Fruit fly (Drosophila melanogaster): ENCODE data around the gene brk.
A peak's percentile ranks its signal among the peaks of the same experiment; 100 is the strongest.

Gene brk

DNA sequence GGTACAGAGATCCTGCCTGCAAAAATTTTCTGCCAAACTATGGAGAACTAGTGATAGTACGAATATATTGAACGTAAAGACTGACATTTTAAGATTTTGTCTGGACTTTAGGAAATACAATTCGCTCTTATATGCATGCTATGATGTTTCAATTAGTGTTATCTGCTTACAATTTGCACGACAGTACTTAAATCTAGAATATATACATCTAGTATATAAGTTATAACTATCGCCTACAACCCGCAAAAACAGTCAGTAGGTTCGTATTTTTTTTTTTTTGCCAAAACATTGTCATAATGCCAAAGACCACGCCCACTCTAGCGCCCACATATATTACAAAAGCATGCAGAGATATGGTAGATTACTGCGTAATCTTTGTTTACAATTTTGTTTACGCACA lies 24.4 kb downstream of the brk start, which contains the start of gene CG42780:
TSS of gene CG42780 (minus strand) at position 101 of the 400 bp plus-strand sequence.
- TF ChIP-seq fd64A (GFP tag; optimal IDR thresholded peaks at IDR 0.05) (no peak), CG15269 (tag; optimal IDR thresholded peaks at IDR 0.05) (no peak), CG17612 (GFP tag; IDR thresholded peaks at IDR 0.05) (no peak), croc (GFP tag; conservative IDR thresholded peaks at IDR 0.05) (no peak), CG5245 (GFP tag; optimal IDR thresholded peaks at IDR 0.05) (no peak)

DNA sequence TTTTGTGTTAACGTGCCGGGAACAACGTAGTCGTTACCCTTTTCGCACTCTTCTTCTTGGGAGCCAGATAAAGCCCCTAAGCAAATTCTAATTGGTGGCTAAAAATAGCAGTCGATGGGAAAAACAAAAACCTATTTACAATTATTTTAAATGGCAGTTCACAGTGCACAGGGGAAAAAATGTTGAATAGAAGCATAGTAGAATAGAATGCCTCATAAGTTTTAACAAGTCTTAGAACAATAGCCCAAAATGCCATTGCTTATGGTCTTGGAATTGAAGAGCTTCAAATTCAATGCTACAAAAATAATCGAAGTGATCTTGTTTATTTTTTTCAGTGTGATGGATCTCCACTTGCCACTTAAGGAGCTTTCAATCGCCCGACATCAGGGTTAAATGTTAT lies 24.8 kb downstream of the brk start:
- TF ChIP-seq Asciz (GFP tag; optimal IDR thresholded peaks at IDR 0.05) (no peak), CG9876 (GFP tag; optimal IDR thresholded peaks at IDR 0.05) (peak; percentile 19), Side (GFP tag; optimal IDR thresholded peaks at IDR 0.05) (peak; percentile 45), sima (GFP tag; optimal IDR thresholded peaks at IDR 0.05) (peak; percentile 18), CG10209 (GFP tag; optimal IDR thresholded peaks at IDR 0.05) (peak; percentile 57), CG1603 (tag; optimal IDR thresholded peaks at IDR 0.05) (peak; percentile 61), hkb (optimal IDR thresholded peaks at IDR 0.05) (no peak), hkb (GFP tag; IDR thresholded peaks at IDR 0.05) (peak; percentile 70), CG17612 (GFP tag; IDR thresholded peaks at IDR 0.05) (no peak), Neu2 (GFP tag; optimal IDR thresholded peaks at IDR 0.05; ENCODE audit: borderline replicate concordance) (no peak), Awh (GFP tag; IDR thresholded peaks at IDR 0.05) (no peak), D (optimal IDR thresholded peaks at IDR 0.05) (no peak), D (GFP tag; optimal IDR thresholded peaks at IDR 0.05) (no peak), CG31224 (GFP tag; IDR thresholded peaks at IDR 0.05) (peak; percentile 61; the same call in 1 of the 2 replicates), CG3726 (GFP tag; IDR thresholded peaks at IDR 0.05) (no peak), NFAT (GFP tag; IDR thresholded peaks at IDR 0.05) (peak; percentile 63), pum (GFP tag; optimal IDR thresholded peaks at IDR 0.05) (peak; percentile 49), lilli (GFP tag; optimal IDR thresholded peaks at IDR 0.05) (peak; percentile 77), D19A (tag; optimal IDR thresholded peaks at IDR 0.05) (no peak), klu (GFP tag; IDR thresholded peaks at IDR 0.05) (peak; percentile 45; the same call in 1 of the 2 replicates), fd3F (GFP tag; optimal IDR thresholded peaks at IDR 0.05) (peak; percentile 55), stc (GFP tag; IDR thresholded peaks at IDR 0.05) (0 out of 2 replicates have a peak, but pooled peaks have one; percentile 27), CG9437 (GFP tag; optimal IDR thresholded peaks at IDR 0.05) (peak; percentile 54), HLH54F (GFP tag; optimal IDR thresholded peaks at IDR 0.05) (peak; percentile 73), CG2116 (GFP tag; optimal IDR thresholded peaks at IDR 0.05) (peak; percentile 12), ci (GFP tag; IDR thresholded peaks at IDR 0.05) (peak; percentile 59; the same call in 1 of the 3 replicates), Bteb2 (GFP tag; optimal IDR thresholded peaks at IDR 0.05) (peak; percentile 64), Dp (GFP tag; optimal IDR thresholded peaks at IDR 0.05) (no peak), CG8944 (GFP tag; optimal IDR thresholded peaks at IDR 0.05) (peak; percentile 55), CG11456 (GFP tag; IDR thresholded peaks at IDR 0.05) (peak; percentile 72; the same call in 1 of the 3 replicates), Dad (GFP tag; optimal IDR thresholded peaks at IDR 0.05) (peak; percentile 24), CG10979 (tag; optimal IDR thresholded peaks at IDR 0.05) (peak; percentile 16), CG2875 (GFP tag; optimal IDR thresholded peaks at IDR 0.05) (no peak), cg (GFP tag; optimal IDR thresholded peaks at IDR 0.05) (no peak), CG6854 (GFP tag; optimal IDR thresholded peaks at IDR 0.05) (no peak), CG12659 (GFP tag; optimal IDR thresholded peaks at IDR 0.05) (peak; percentile 54), Nf-YA (GFP tag; IDR thresholded peaks at IDR 0.05) (no peak), Hr3 (GFP tag; optimal IDR thresholded peaks at IDR 0.05) (peak; percentile 51), nau (GFP tag; optimal IDR thresholded peaks at IDR 0.05) (peak; percentile 22), mam (GFP tag; optimal IDR thresholded peaks at IDR 0.05) (peak; percentile 86), pros (GFP tag; optimal IDR thresholded peaks at IDR 0.05) (no peak), lola (GFP tag; optimal IDR thresholded peaks at IDR 0.05) (no peak), CG13424 (tag; optimal IDR thresholded peaks at IDR 0.05) (peak; percentile 62), Opbp (GFP tag; IDR thresholded peaks at IDR 0.05; ENCODE audit: partially characterized antibody) (no peak), ara (GFP tag; IDR thresholded peaks at IDR 0.05) (no peak)
